Fruit fly (Drosophila melanogaster) whole organism: ENCODE measurements around the gene CG42592.

ENCODE experiments used
- EcR ChIP-seq, 2 experiments: fragments of >200 bp; optimal IDR thresholded peaks; 2 replicates each; lab custom pipeline; 2017; ENCODE audit warnings: missing biosample characterization in 2 of 2, missing genetic modification characterization in 2 of 2, missing genetic modification reagents in 2 of 2
- psq ChIP-seq: fragments of >200 bp; optimal IDR thresholded peaks from 2 replicates; lab custom pipeline; 2017
- usp ChIP-seq: fragments of >200 bp; optimal IDR thresholded peaks from 2 replicates; lab custom pipeline; 2017; ENCODE audit warnings: missing biosample characterization, missing genetic modification characterization, mixed read lengths

DNA sequence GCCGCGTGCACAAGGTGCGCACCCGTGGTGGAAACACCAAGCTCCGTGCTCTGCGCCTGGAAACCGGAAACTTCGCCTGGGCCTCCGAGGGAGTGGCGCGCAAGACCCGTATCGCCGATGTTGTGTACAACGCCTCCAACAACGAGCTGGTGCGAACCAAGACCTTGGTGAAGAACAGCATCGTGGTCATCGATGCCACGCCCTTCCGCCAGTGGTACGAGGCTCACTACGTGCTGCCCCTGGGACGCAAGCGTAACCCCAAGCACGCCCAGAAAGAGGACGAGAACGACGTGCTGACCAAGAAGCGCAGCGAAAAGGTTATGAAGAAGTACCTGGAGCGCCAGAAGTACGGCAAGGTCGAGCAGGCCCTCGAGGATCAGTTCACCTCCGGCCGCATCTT, 26.7 kb upstream of the CG42592 start:
- no peak for TF ChIP-seq psq (lab: Kevin White, UChicago)
- TF ChIP-seq usp (GFP tag; lab: Kevin White, UChicago): no peak
- no peak for TF ChIP-seq EcR (GFP tag; optimal IDR thresholded peaks at IDR 0.05; lab: Kevin White, UChicago)
